Worm (Caenorhabditis elegans) whole organism, L3 larva: Measurements from ENCODE around the gene prmt-5.

ENCODE experiments used
- R02D3.7 ChIP-seq: fragments of 150-350 bp; optimal IDR thresholded peaks from 2 replicates; lab custom pipeline; 2014; ENCODE audit warnings: missing biosample characterization, missing genetic modification characterization
- aly-2 ChIP-seq: fragments of 150-350 bp; optimal IDR thresholded peaks from 2 replicates; lab custom pipeline; 2014; ENCODE audit warnings: missing biosample characterization, missing genetic modification characterization
- ama-1 ChIP-seq: fragments of 150-350 bp; optimal IDR thresholded peaks from 2 replicates; lab custom pipeline; 2018
- ceh-16 ChIP-seq: sonication (generic microtip); optimal IDR thresholded peaks from 2 replicates; lab custom pipeline; 2017; ENCODE audit warnings: missing biosample characterization, missing genetic modification characterization
- ceh-28 ChIP-seq: fragments of 150-350 bp; optimal IDR thresholded peaks from 2 replicates; lab custom pipeline; 2014; ENCODE audit warnings: missing biosample characterization, missing genetic modification reagents, missing genetic modification characterization
- ceh-82 ChIP-seq: fragments of 150-350 bp; optimal IDR thresholded peaks from 2 replicates; lab custom pipeline; 2014; ENCODE audit warnings: missing biosample characterization, missing genetic modification characterization
- ceh-9 ChIP-seq: sonication (generic microtip); optimal IDR thresholded peaks from 2 replicates; lab custom pipeline; 2018; ENCODE audit warnings: missing biosample characterization, missing genetic modification characterization
- egl-27 ChIP-seq: sonication (generic microtip); optimal IDR thresholded peaks from 4 replicates; lab custom pipeline; 2017; ENCODE audit warnings: missing biosample characterization, missing genetic modification reagents, missing genetic modification characterization
- elt-1 ChIP-seq: fragments of 150-350 bp; optimal IDR thresholded peaks from 2 replicates; lab custom pipeline; 2014; ENCODE audit warnings: missing biosample characterization, missing genetic modification characterization
- elt-2 ChIP-seq: sonication (generic microtip); optimal IDR thresholded peaks from 2 replicates; lab custom pipeline; 2016; ENCODE audit warnings: missing genetic modification reagents, mild to moderate bottlenecking, missing genetic modification characterization, missing compliant biosample characterization
- elt-3 ChIP-seq, 3 experiments: fragments of 150-350 bp in 1 of 3; sonication (generic microtip) in 2 of 3; optimal IDR thresholded peaks; 2 replicates in 2 of 3; 4 replicates in 1 of 3; lab custom pipeline; 2014 to 2017; ENCODE audit warnings: missing biosample characterization in 3 of 3, missing genetic modification characterization in 3 of 3
- eor-1 ChIP-seq, 2 experiments: fragments of 150-350 bp; optimal IDR thresholded peaks; 2 replicates each; lab custom pipeline; 2014 to 2018; ENCODE audit warnings: missing biosample characterization in 2 of 2, missing genetic modification characterization in 2 of 2
- fkh-10 ChIP-seq: sonication (generic microtip); optimal IDR thresholded peaks from 2 replicates; lab custom pipeline; 2017; ENCODE audit warnings: missing biosample characterization, missing genetic modification reagents, missing genetic modification characterization
- fkh-2 ChIP-seq: fragments of 150-350 bp; optimal IDR thresholded peaks from 2 replicates; lab custom pipeline; 2014; ENCODE audit warnings: missing biosample characterization, missing genetic modification reagents, missing genetic modification characterization
- hmg-11 ChIP-seq: sonication (generic microtip); optimal IDR thresholded peaks from 2 replicates; lab custom pipeline; 2016; ENCODE audit warnings: missing genetic modification characterization, missing compliant biosample characterization
- jun-1 ChIP-seq: fragments of 150-350 bp; optimal IDR thresholded peaks from 2 replicates; lab custom pipeline; 2014; ENCODE audit warnings: missing biosample characterization, missing genetic modification reagents, missing genetic modification characterization
- lin-15B ChIP-seq: fragments of 150-350 bp; optimal IDR thresholded peaks from 2 replicates; lab custom pipeline; 2014; ENCODE audit warnings: missing biosample characterization, missing genetic modification characterization
- lin-39 ChIP-seq: fragments of 150-350 bp; optimal IDR thresholded peaks from 2 replicates; lab custom pipeline; 2018; ENCODE audit warnings: missing biosample characterization, missing genetic modification reagents, missing genetic modification characterization
- lsy-12 ChIP-seq: sonication (generic microtip); optimal IDR thresholded peaks from 2 replicates; lab custom pipeline; 2016; ENCODE audit warnings: mild to moderate bottlenecking, missing genetic modification characterization, missing compliant biosample characterization
- mdl-1 ChIP-seq: fragments of 150-350 bp; optimal IDR thresholded peaks from 2 replicates; lab custom pipeline; 2014; ENCODE audit warnings: missing biosample characterization, missing genetic modification characterization
- mml-1 ChIP-seq: fragments of 150-350 bp; sonication (generic microtip); optimal IDR thresholded peaks from 3 replicates; lab custom pipeline; 2014; ENCODE audit warnings: missing biosample characterization, missing genetic modification characterization
- nfya-1 ChIP-seq: sonication (generic microtip); optimal IDR thresholded peaks from 2 replicates; lab custom pipeline; 2017; ENCODE audit warnings: missing genetic modification characterization, mild to moderate bottlenecking, missing compliant biosample characterization, antibody characterized with exemption, moderate library complexity; ENCODE audit not compliant: insufficient read depth
- nhr-11 ChIP-seq: fragments of 150-350 bp; optimal IDR thresholded peaks from 2 replicates; lab custom pipeline; 2014; ENCODE audit warnings: missing biosample characterization, missing genetic modification characterization
- nhr-12 ChIP-seq: fragments of 150-350 bp; optimal IDR thresholded peaks from 2 replicates; lab custom pipeline; 2014; ENCODE audit warnings: missing biosample characterization, missing genetic modification characterization
- nhr-23 ChIP-seq: fragments of 150-350 bp; optimal IDR thresholded peaks from 2 replicates; lab custom pipeline; 2014; ENCODE audit warnings: missing biosample characterization, missing genetic modification reagents, missing genetic modification characterization
- nhr-237 ChIP-seq: fragments of 150-350 bp; optimal IDR thresholded peaks from 2 replicates; lab custom pipeline; 2014; ENCODE audit warnings: missing biosample characterization, missing genetic modification characterization
- nhr-25 ChIP-seq: sonication (generic microtip); optimal IDR thresholded peaks from 2 replicates; lab custom pipeline; 2017; ENCODE audit warnings: missing biosample characterization, missing genetic modification characterization
- nhr-43 ChIP-seq: sonication (generic microtip); optimal IDR thresholded peaks from 2 replicates; lab custom pipeline; 2016; ENCODE audit warnings: mild to moderate bottlenecking, missing genetic modification characterization, missing compliant biosample characterization; ENCODE audit not compliant: poor library complexity, severe bottlenecking
- nhr-67 ChIP-seq: fragments of 150-350 bp; optimal IDR thresholded peaks from 2 replicates; lab custom pipeline; 2014; ENCODE audit warnings: missing biosample characterization, missing genetic modification characterization
- nhr-77 ChIP-seq: fragments of 150-350 bp; optimal IDR thresholded peaks from 2 replicates; lab custom pipeline; 2014; ENCODE audit warnings: missing biosample characterization, missing genetic modification characterization
- pha-4 ChIP-seq: fragments of 150-350 bp; optimal IDR thresholded peaks from 2 replicates; lab custom pipeline; 2014; ENCODE audit warnings: missing biosample characterization, missing genetic modification reagents, missing genetic modification characterization
- sea-2 ChIP-seq: fragments of 150-350 bp; sonication (generic microtip); optimal IDR thresholded peaks from 4 replicates; lab custom pipeline; 2014; ENCODE audit warnings: missing biosample characterization, missing genetic modification reagents, missing genetic modification characterization
- skn-1 ChIP-seq: fragments of 150-350 bp; optimal IDR thresholded peaks from 2 replicates; lab custom pipeline; 2014; ENCODE audit warnings: missing biosample characterization, missing genetic modification characterization
- snpc-4 ChIP-seq: fragments of 150-350 bp; optimal IDR thresholded peaks from 2 replicates; lab custom pipeline; 2014; ENCODE audit warnings: missing biosample characterization, missing genetic modification characterization
- tbx-2 ChIP-seq: sonication (generic microtip); optimal IDR thresholded peaks from 2 replicates; lab custom pipeline; 2016; ENCODE audit warnings: mild to moderate bottlenecking, missing genetic modification characterization, missing compliant biosample characterization
- unc-39 ChIP-seq: sonication (generic microtip); optimal IDR thresholded peaks from 4 replicates; lab custom pipeline; 2017; ENCODE audit warnings: missing biosample characterization, missing genetic modification characterization
- unc-62 ChIP-seq: fragments of 150-350 bp; sonication (generic microtip); optimal IDR thresholded peaks from 4 replicates; lab custom pipeline; 2014; ENCODE audit warnings: missing biosample characterization, missing genetic modification reagents, missing genetic modification characterization
- zag-1 ChIP-seq: fragments of 150-350 bp; optimal IDR thresholded peaks from 2 replicates; lab custom pipeline; 2014; ENCODE audit warnings: missing biosample characterization, missing genetic modification characterization
- ztf-11 ChIP-seq: fragments of 150-350 bp; optimal IDR thresholded peaks from 2 replicates; lab custom pipeline; 2014; ENCODE audit warnings: missing biosample characterization, missing genetic modification characterization

Gene prmt-5

DNA sequence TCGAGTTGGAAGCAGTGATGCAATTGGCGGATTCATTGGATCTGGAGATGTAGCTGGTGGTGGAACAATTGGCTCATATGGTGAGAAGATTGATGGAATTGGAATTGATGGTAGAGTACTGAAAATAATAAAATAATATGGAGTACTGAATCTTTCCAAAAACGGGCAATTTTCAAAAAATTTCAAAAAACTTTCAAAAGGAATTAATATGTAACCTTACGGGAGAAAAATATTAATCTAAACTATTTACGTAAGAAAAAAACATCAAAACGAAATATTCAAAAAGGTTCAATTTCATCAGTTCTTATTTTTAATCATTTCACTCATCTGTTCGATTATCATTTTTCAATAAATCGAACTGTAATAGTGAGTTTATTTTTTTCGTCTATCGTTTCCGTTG lies 39.5 kb downstream of the prmt-5 start, which contains the start of gene ZC395.4:
ZC395.4 (plus strand) TSS at position 301 of the 400 bp plus-strand sequence.
- TF ChIP-seq lsy-12 (tag; lab: Kevin White, UChicago) (no peak), nhr-237 (no peak), nfya-1 (no peak), nhr-11 (tag; lab: Kevin White, UChicago) (no peak), elt-1 (tag; lab: Kevin White, UChicago) (no peak), fkh-2 (no peak), snpc-4 (tag; lab: Kevin White, UChicago) (no peak), skn-1 (tag; lab: Kevin White, UChicago) (no peak), eor-1 (tag; optimal IDR thresholded peaks at IDR 0.05; lab: Kevin White, UChicago) (no peak), nhr-67 (no peak), unc-39 (no peak), lin-15B (no peak), nhr-43 (no peak), ama-1 (lab: Kevin White, UChicago) (no peak), tbx-2 (tag; lab: Kevin White, UChicago) (no peak), nhr-23 (tag; lab: Kevin White, UChicago) (no peak), pha-4 (tag; lab: Kevin White, UChicago) (no peak)

DNA sequence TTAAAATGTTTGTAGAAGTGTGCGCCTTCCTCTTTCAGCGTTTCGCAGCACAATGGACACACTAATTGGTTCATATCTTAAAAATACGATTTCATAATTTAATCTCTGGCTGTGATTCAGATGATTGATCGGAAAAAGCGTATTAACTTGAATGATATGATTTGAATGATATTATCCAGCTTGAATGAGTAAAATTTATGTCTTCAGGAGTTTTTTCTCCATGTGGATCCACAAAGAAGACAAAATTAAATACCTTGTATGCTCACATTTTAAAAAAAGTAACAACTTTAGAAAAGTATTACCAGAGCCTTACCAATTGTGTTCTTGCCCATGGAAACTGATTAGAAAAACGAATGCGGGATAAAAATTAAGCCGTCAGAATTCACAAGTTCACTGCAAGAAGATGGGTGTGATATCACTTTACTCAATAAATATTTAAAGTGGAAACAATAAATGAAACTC lies 43.1 kb downstream of the prmt-5 start, which contains the start of gene ztf-8:
ztf-8 (minus strand) TSS at position 76 of the 462 bp plus-strand sequence.
- TF ChIP-seq ama-1 (lab: Kevin White, UChicago) (no peak), nhr-25 (tag; lab: Kevin White, UChicago) (peak; percentile 12), elt-2 (tag; lab: Kevin White, UChicago) (peak; percentile 27), pha-4 (tag; lab: Kevin White, UChicago) (peak; percentile 17), snpc-4 (tag; lab: Kevin White, UChicago) (no peak), lin-15B (no peak), fkh-2 (no peak), nfya-1 (no peak), tbx-2 (tag; lab: Kevin White, UChicago) (peak; percentile 15)

DNA sequence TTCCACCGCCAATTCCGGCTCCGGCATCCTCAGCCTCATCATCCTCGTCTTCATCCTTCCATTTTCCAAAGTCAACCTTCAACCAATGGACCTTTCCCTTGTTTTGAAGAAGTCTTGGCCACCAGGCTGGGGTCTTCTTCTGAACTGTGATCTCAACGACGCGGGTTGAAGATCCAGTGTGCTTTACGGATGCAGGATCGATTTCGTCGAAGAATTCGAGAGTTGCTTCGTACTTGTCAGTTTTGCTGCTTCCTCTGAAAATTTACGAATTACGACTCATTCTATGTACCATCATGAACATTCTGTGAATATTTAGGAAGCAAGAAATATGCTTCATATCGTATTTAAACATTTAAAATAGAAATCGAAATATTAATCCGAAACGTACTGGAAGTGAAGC lies 43.9 kb downstream of the prmt-5 start:
- TF ChIP-seq ceh-82 (tag; lab: Kevin White, UChicago) (no peak), nhr-25 (tag; lab: Kevin White, UChicago) (no peak), ama-1 (lab: Kevin White, UChicago) (peak; percentile 67), nhr-67 (no peak), mml-1 (tag; lab: Kevin White, UChicago) (no peak)
- TF ChIP-seq, all 47 proteins: peak for 1

DNA sequence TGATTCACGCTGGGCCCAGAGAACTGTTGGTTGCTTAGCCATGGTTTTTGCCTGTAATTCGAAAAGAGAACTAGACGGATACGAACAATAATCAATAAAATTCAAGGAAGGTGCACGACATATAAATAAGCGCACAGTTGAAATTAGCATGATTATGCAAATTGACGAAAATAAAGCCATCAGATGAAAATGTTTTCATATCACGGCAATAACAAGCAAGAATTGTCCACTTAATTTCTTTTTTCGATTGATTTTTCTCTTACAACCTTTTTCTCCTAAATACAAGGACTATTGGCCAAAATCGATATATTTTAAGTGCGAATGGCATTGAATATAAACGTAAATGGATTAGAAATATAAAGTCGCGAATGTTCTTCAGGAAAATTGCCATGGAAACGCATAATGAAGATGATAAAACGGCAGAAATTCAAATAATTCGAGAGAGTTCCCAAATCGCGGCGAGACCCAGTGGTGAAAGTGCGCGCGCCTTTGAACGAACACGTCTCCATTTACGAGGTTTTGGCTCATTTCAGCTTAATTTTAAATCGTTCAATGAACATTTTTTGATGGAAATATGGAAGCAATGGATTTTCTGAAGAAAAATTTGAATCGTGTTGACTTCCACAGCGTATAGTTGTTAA lies 44.5 kb downstream of the prmt-5 start, which contains the start of the genes daf-41 and toc-1:
daf-41 (minus strand) TSS at position 51 of the 641 bp plus-strand sequence.
toc-1 (plus strand) TSS at position 537 of the 641 bp plus-strand sequence.
- no peak for TF ChIP-seq elt-3 (tag; optimal IDR thresholded peaks at IDR 0.05; lab: Kevin White, UChicago)
- no peak for TF ChIP-seq aly-2 (tag; lab: Kevin White, UChicago)
- TF ChIP-seq snpc-4 (tag; lab: Kevin White, UChicago) = peak; percentile 25
- peak; percentile 58 for TF ChIP-seq skn-1 (tag; lab: Kevin White, UChicago)
- TF ChIP-seq nhr-77 = no peak
- TF ChIP-seq elt-2 (tag; lab: Kevin White, UChicago) = peak; percentile 20
- TF ChIP-seq ztf-11 (tag; lab: Kevin White, UChicago) = no peak
- peak; percentile 24 for TF ChIP-seq ceh-28 (tag; lab: Kevin White, UChicago)
- no peak for TF ChIP-seq mdl-1 (tag; lab: Kevin White, UChicago)
- TF ChIP-seq jun-1 (tag; lab: Kevin White, UChicago) = no peak
- TF ChIP-seq lin-39 (tag; lab: Kevin White, UChicago) = peak; percentile 4
- TF ChIP-seq sea-2 (GFP tag; lab: Kevin White, UChicago) = no peak
- no peak for TF ChIP-seq unc-62 (GFP tag; lab: Kevin White, UChicago)
- no peak for TF ChIP-seq fkh-10
- peak; percentile 45 for TF ChIP-seq hmg-11 (tag; lab: Kevin White, UChicago)
- no peak for TF ChIP-seq ama-1 (lab: Kevin White, UChicago)
- no peak for TF ChIP-seq nhr-43
- peak; percentile 71 for TF ChIP-seq nfya-1
- TF ChIP-seq nhr-12 (tag; lab: Kevin White, UChicago) = no peak
- no peak for TF ChIP-seq mml-1 (tag; lab: Kevin White, UChicago)
- peak; percentile 63 for TF ChIP-seq lin-15B
- TF ChIP-seq pha-4 (tag; lab: Kevin White, UChicago) = peak; percentile 55
- no peak for TF ChIP-seq ceh-9 (tag; lab: Kevin White, UChicago)
- peak; percentile 47 for TF ChIP-seq nhr-25 (tag; lab: Kevin White, UChicago)
- TF ChIP-seq nhr-23 (tag; lab: Kevin White, UChicago) = peak; percentile 14
- TF ChIP-seq egl-27 (tag; lab: Kevin White, UChicago) = no peak
- no peak for TF ChIP-seq ceh-16 (tag; lab: Kevin White, UChicago)
- TF ChIP-seq elt-1 (tag; lab: Kevin White, UChicago) = no peak
- no peak for TF ChIP-seq zag-1 (tag; lab: Kevin White, UChicago)
- no peak for TF ChIP-seq nhr-237
- no peak for TF ChIP-seq R02D3.7 (tag; lab: Kevin White, UChicago)
